Worm (Caenorhabditis elegans) whole organism, mixed stage, embryonic: Measurements from ENCODE around the gene srv-22.

Experiments used
- blmp-1 ChIP-seq: fragments of 150-350 bp; optimal IDR thresholded peaks from 2 replicates; lab custom pipeline; 2014; ENCODE audit warnings: missing biosample characterization, missing genetic modification characterization
- nhr-12 ChIP-seq: fragments of 150-350 bp; optimal IDR thresholded peaks from 2 replicates; lab custom pipeline; 2014; ENCODE audit warnings: missing biosample characterization, missing genetic modification characterization
- nhr-2 ChIP-seq: fragments of 150-350 bp; optimal IDR thresholded peaks from 2 replicates; lab custom pipeline; 2014; ENCODE audit warnings: missing biosample characterization, missing genetic modification characterization
- nhr-28 ChIP-seq: fragments of 150-350 bp; optimal IDR thresholded peaks from 2 replicates; lab custom pipeline; 2014; ENCODE audit warnings: missing biosample characterization, missing genetic modification characterization
- snpc-4 ChIP-seq: fragments of 150-350 bp; optimal IDR thresholded peaks from 2 replicates; lab custom pipeline; 2014; ENCODE audit warnings: missing biosample characterization, missing genetic modification characterization
- unc-39 ChIP-seq: fragments of 150-350 bp; optimal IDR thresholded peaks from 2 replicates; lab custom pipeline; 2014; ENCODE audit warnings: missing biosample characterization, missing genetic modification characterization

DNA sequence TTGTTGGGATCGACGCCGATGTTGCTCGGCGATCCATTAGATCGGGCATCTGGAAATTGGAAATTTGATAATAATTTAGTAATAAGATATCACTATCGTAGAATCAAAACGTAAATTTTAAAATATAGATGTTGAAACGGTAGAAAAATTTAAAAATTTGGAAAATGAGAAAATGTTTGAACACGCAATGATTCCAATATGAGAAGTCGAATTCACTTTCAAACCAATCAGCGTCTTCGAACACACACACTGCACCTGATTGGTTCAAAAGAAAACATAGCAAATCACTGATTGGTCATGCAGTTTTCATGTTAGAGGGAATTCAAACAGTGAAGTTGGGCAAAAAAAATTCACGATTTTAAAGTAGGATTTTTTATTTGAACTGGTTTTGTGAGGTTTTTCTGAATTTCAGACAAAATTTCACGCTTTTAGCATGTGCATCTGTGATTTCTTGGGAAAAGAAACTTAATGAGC lies 23.6 kb upstream of the srv-22 start, which contains the start of gene H04M03.12:
- TF ChIP-seq nhr-12 (tag; lab: Kevin White, UChicago) = no peak
- no peak for TF ChIP-seq nhr-28 (tag; lab: Kevin White, UChicago)
- no peak for TF ChIP-seq unc-39 (tag; lab: Kevin White, UChicago)
- no peak for TF ChIP-seq snpc-4 (tag; lab: Kevin White, UChicago)
- no peak for TF ChIP-seq nhr-2
- TF ChIP-seq blmp-1 (tag; lab: Kevin White, UChicago) = no peak
